Fruit fly (Drosophila melanogaster): ENCODE measurements around the gene APC7.
A peak's percentile ranks its signal among the peaks of the same experiment; 100 is the strongest.

APC7 gene

DNA sequence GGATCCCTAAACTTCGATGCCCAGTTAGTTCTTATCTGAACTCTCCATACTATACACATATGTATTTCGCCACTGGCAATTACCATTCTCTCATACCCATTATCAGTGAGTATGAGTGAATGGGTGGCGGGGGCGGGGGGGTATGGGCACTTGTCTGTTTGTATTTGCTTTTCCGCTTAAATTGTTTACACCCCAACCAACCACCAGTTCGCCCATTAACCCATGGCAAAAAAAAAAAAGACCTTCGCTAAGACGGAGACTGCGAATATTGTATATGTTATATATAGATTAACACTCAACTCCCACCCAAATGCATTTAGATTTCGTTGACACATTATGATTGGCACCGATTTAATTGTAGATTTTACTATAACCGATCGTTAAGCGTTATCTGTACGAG lies 4.8 kb upstream of the APC7 start (continued):
- TF ChIP-seq gce (GFP tag; IDR thresholded peaks at IDR 0.05) (no peak), CG17612 (GFP tag; IDR thresholded peaks at IDR 0.05) (no peak), Bteb2 (GFP tag; optimal IDR thresholded peaks at IDR 0.05) (no peak), Hr78 (GFP tag; optimal IDR thresholded peaks at IDR 0.05) (no peak), CG32772 (GFP tag; IDR thresholded peaks at IDR 0.05) (no peak), CG1024 (GFP tag; IDR thresholded peaks at IDR 0.05) (no peak), CTCF (GFP tag; optimal IDR thresholded peaks at IDR 0.05) (no peak), caup (GFP tag; optimal IDR thresholded peaks at IDR 0.05; ENCODE audit: severe bottlenecking) (peak; percentile 74), Hmr (GFP tag; optimal IDR thresholded peaks at IDR 0.05) (peak; percentile 77), CG31365 (tag; optimal IDR thresholded peaks at IDR 0.05) (no peak), CG2120 (GFP tag; optimal IDR thresholded peaks at IDR 0.05) (no peak), CG31441 (GFP tag; IDR thresholded peaks at IDR 0.05) (no peak), E2f1 (GFP tag; IDR thresholded peaks at IDR 0.05) (no peak), CG6689 (GFP tag; IDR thresholded peaks at IDR 0.05) (no peak), CG4328 (GFP tag; optimal IDR thresholded peaks at IDR 0.05) (peak; percentile 12), knrl (GFP tag; IDR thresholded peaks at IDR 0.05; ENCODE audit: partially characterized antibody) (no peak), CG4282 (GFP tag; optimal IDR thresholded peaks at IDR 0.05) (no peak), sqz (GFP tag; optimal IDR thresholded peaks at IDR 0.05) (peak; percentile 10), tin (GFP tag; optimal IDR thresholded peaks at IDR 0.05) (no peak), en (GFP tag; optimal IDR thresholded peaks at IDR 0.05) (no peak), Elba2 (GFP tag; optimal IDR thresholded peaks at IDR 0.05) (no peak), CG14441 (GFP tag; IDR thresholded peaks at IDR 0.05) (no peak), zf30C (GFP tag; optimal IDR thresholded peaks at IDR 0.05) (no peak), tio (GFP tag; optimal IDR thresholded peaks at IDR 0.05) (no peak), MESR4 (GFP tag; optimal IDR thresholded peaks at IDR 0.05) (no peak), CG6175 (GFP tag; IDR thresholded peaks at IDR 0.05) (no peak), ewg (GFP tag; optimal IDR thresholded peaks at IDR 0.05) (no peak), hth (optimal IDR thresholded peaks at IDR 0.05) (no peak), sr (GFP tag; IDR thresholded peaks at IDR 0.05) (no peak), CG4707 (GFP tag; optimal IDR thresholded peaks at IDR 0.05) (no peak), CG14050 (GFP tag; IDR thresholded peaks at IDR 0.05) (no peak), NK7.1 (GFP tag; optimal IDR thresholded peaks at IDR 0.05) (no peak), bbx (GFP tag; IDR thresholded peaks at IDR 0.05; ENCODE audit: partially characterized antibody) (no peak), pan (optimal IDR thresholded peaks at IDR 0.05) (no peak), pan (GFP tag; optimal IDR thresholded peaks at IDR 0.05 in 1 of 2, IDR thresholded peaks at IDR 0.05 in 1 of 2) (no peak), ERR (GFP tag; optimal IDR thresholded peaks at IDR 0.05) (no peak), Rx (GFP tag; IDR thresholded peaks at IDR 0.05) (no peak), HLH54F (GFP tag; optimal IDR thresholded peaks at IDR 0.05) (no peak), ci (GFP tag; IDR thresholded peaks at IDR 0.05) (peak; percentile 22; the same call in 1 of the 3 replicates), croc (GFP tag; conservative IDR thresholded peaks at IDR 0.05) (no peak), CG3838 (GFP tag; optimal IDR thresholded peaks at IDR 0.05) (no peak), NC2β (GFP tag; optimal IDR thresholded peaks at IDR 0.05) (no peak), nerfin-1 (tag; optimal IDR thresholded peaks at IDR 0.05) (no peak), CG15269 (tag; optimal IDR thresholded peaks at IDR 0.05) (no peak), ham (GFP tag; IDR thresholded peaks at IDR 0.05) (no peak), dmrt11E (tag; optimal IDR thresholded peaks at IDR 0.05) (no peak), lab (GFP tag; optimal IDR thresholded peaks at IDR 0.05) (peak; percentile 83), CG2116 (GFP tag; optimal IDR thresholded peaks at IDR 0.05) (no peak), CG33213 (GFP tag; optimal IDR thresholded peaks at IDR 0.05) (no peak), Lpt (GFP tag; optimal IDR thresholded peaks at IDR 0.05) (no peak), CkIIα-i1 (GFP tag; IDR thresholded peaks at IDR 0.05) (no peak), ase (GFP tag; IDR thresholded peaks at IDR 0.05) (no peak), lmd (GFP tag; IDR thresholded peaks at IDR 0.05) (no peak), Doc2 (GFP tag; IDR thresholded peaks at IDR 0.05) (no peak)

All from whole organism, embryonic.